Fruit fly (Drosophila melanogaster) whole organism, embryonic: ENCODE measurements around the gene ebi.

Experiments used
- Atf6 ChIP-seq: fragments of 200-800 bp; sonication (Bioruptor generic); IDR thresholded peaks from 2 replicates; pipeline ENCODE4 v1.3.6; 2022; ENCODE audit warnings: missing biosample characterization, missing genetic modification characterization
- Bdp1 ChIP-seq: fragments of 200-800 bp; sonication (Bioruptor generic); optimal IDR thresholded peaks from 3 replicates; lab custom pipeline; 2016; ENCODE audit warnings: missing biosample characterization, missing genetic modification characterization
- Blimp-1 ChIP-seq: fragments of 200-800 bp; sonication (Bioruptor generic); optimal IDR thresholded peaks from 3 replicates; lab custom pipeline; 2018; ENCODE audit warnings: missing biosample characterization, missing genetic modification characterization, mild to moderate bottlenecking, moderate library complexity, missing genetic modification reagents
- CG10431 ChIP-seq: fragments of 200-800 bp; sonication (Bioruptor generic); optimal IDR thresholded peaks from 3 replicates; lab custom pipeline; 2018; ENCODE audit warnings: missing biosample characterization, mild to moderate bottlenecking, missing genetic modification characterization
- CG11085 ChIP-seq: fragments of 200-800 bp; sonication (Bioruptor generic); IDR thresholded peaks from 2 replicates; pipeline ENCODE4 v1.3.6; 2022; ENCODE audit warnings: missing biosample characterization, missing genetic modification characterization
- CG12236 ChIP-seq: fragments of 200-800 bp; sonication (Bioruptor generic); optimal IDR thresholded peaks from 2 replicates; lab custom pipeline; 2016; ENCODE audit warnings: missing biosample characterization, missing genetic modification characterization
- CG1233 ChIP-seq: fragments of 200-800 bp; sonication (Bioruptor generic); optimal IDR thresholded peaks from 4 replicates; lab custom pipeline; 2018; ENCODE audit warnings: missing biosample characterization, mild to moderate bottlenecking, missing genetic modification characterization
- CG13296 ChIP-seq: fragments of 200-800 bp; sonication (Bioruptor generic); optimal IDR thresholded peaks from 3 replicates; lab custom pipeline; 2018; ENCODE audit warnings: missing biosample characterization, mild to moderate bottlenecking, missing genetic modification characterization
- CG14667 ChIP-seq: fragments of 200-800 bp; sonication (Bioruptor generic); IDR thresholded peaks from 2 replicates; pipeline ENCODE4 v1.3.6; 2022; ENCODE audit warnings: missing biosample characterization, missing genetic modification characterization
- CG1529 ChIP-seq: fragments of 200-800 bp; sonication (Bioruptor generic); optimal IDR thresholded peaks from 3 replicates; lab custom pipeline; 2018; ENCODE audit warnings: missing biosample characterization, missing genetic modification characterization
- CG1602 ChIP-seq: fragments of 200-800 bp; sonication (Bioruptor generic); optimal IDR thresholded peaks from 3 replicates; lab custom pipeline; 2016; ENCODE audit warnings: missing biosample characterization, missing genetic modification characterization
- CG1832 ChIP-seq: fragments of 200-800 bp; sonication (Bioruptor generic); optimal IDR thresholded peaks from 2 replicates; lab custom pipeline; 2017; ENCODE audit warnings: missing biosample characterization, mild to moderate bottlenecking, missing genetic modification characterization, inconsistent platforms
- CG18764 ChIP-seq: fragments of 200-800 bp; sonication (Bioruptor generic); optimal IDR thresholded peaks from 3 replicates; lab custom pipeline; 2016; ENCODE audit warnings: missing biosample characterization, missing genetic modification characterization
- CG2678 ChIP-seq: fragments of 200-800 bp; sonication (Bioruptor generic); optimal IDR thresholded peaks from 3 replicates; lab custom pipeline; 2019; ENCODE audit warnings: missing biosample characterization, mild to moderate bottlenecking, missing genetic modification characterization, moderate library complexity
- CG2875 ChIP-seq: fragments of 200-800 bp; sonication (Bioruptor generic); optimal IDR thresholded peaks from 2 replicates; lab custom pipeline; 2017; ENCODE audit warnings: missing biosample characterization, mild to moderate bottlenecking, missing genetic modification characterization, missing genetic modification reagents
- CG34224 ChIP-seq: fragments of 200-800 bp; sonication (Bioruptor generic); IDR thresholded peaks from 3 replicates; pipeline ENCODE4 v1.3.6; 2022; ENCODE audit warnings: missing biosample characterization, missing genetic modification characterization; ENCODE audit not compliant: partially characterized antibody
- CG7271 ChIP-seq: fragments of 200-800 bp; sonication (Bioruptor generic); optimal IDR thresholded peaks from 2 replicates; lab custom pipeline; 2018; ENCODE audit warnings: missing biosample characterization, mild to moderate bottlenecking, missing genetic modification characterization, moderate library complexity
- CG7556 ChIP-seq: fragments of 200-800 bp; sonication (Bioruptor generic); optimal IDR thresholded peaks from 2 replicates; lab custom pipeline; 2017; ENCODE audit warnings: missing biosample characterization, mild to moderate bottlenecking, missing genetic modification characterization
- Drgx ChIP-seq: fragments of 200-800 bp; sonication (Bioruptor generic); IDR thresholded peaks from 2 replicates; pipeline ENCODE4 v1.3.6; 2022; ENCODE audit warnings: missing biosample characterization, missing genetic modification characterization
- E2f2 ChIP-seq: fragments of 200-800 bp; sonication (Bioruptor generic); IDR thresholded peaks from 2 replicates; pipeline ENCODE4 v1.3.6; 2022; ENCODE audit warnings: missing biosample characterization, missing genetic modification characterization
- Eip74EF ChIP-seq, 2 experiments: fragments of 200-800 bp in 1 of 2; fragments of >200 bp in 1 of 2; sonication (Bioruptor generic) in 1 of 2; optimal IDR thresholded peaks; 2 replicates each; lab custom pipeline; 2017 to 2019; ENCODE audit warnings: missing biosample characterization in 2 of 2, missing genetic modification characterization in 2 of 2, mild to moderate bottlenecking in 1 of 2, moderate library complexity in 1 of 2
- Fer1 ChIP-seq: fragments of 200-800 bp; sonication (Bioruptor generic); optimal IDR thresholded peaks from 2 replicates; lab custom pipeline; 2017; ENCODE audit warnings: missing biosample characterization, mild to moderate bottlenecking, missing genetic modification characterization
- HLH54F ChIP-seq: fragments of 200-800 bp; sonication (Bioruptor generic); optimal IDR thresholded peaks from 3 replicates; lab custom pipeline; 2016; ENCODE audit warnings: missing biosample characterization, missing genetic modification characterization
- HmgZ ChIP-seq: fragments of 200-800 bp; sonication (Bioruptor generic); optimal IDR thresholded peaks from 2 replicates; lab custom pipeline; 2018; ENCODE audit warnings: missing biosample characterization, mild to moderate bottlenecking, missing genetic modification characterization
- Hr3 ChIP-seq: fragments of 200-800 bp; sonication (Bioruptor generic); optimal IDR thresholded peaks from 3 replicates; lab custom pipeline; 2016; ENCODE audit warnings: missing biosample characterization, missing genetic modification characterization
- Mes4 ChIP-seq: fragments of 200-800 bp; sonication (Bioruptor generic); optimal IDR thresholded peaks from 2 replicates; lab custom pipeline; 2016; ENCODE audit warnings: missing biosample characterization, missing genetic modification characterization
- Xrp1 ChIP-seq: fragments of 200-800 bp; sonication (Bioruptor generic); IDR thresholded peaks from 2 replicates; pipeline ENCODE4 v1.3.6; 2022; ENCODE audit warnings: missing biosample characterization, missing genetic modification characterization
- YL-1 ChIP-seq: fragments of 200-800 bp; sonication (Bioruptor generic); optimal IDR thresholded peaks from 3 replicates; lab custom pipeline; 2017; ENCODE audit warnings: missing biosample characterization, mild to moderate bottlenecking, missing genetic modification characterization
- ac ChIP-seq: fragments of 200-800 bp; sonication (Bioruptor generic); optimal IDR thresholded peaks from 3 replicates; lab custom pipeline; 2017; ENCODE audit warnings: missing biosample characterization, mild to moderate bottlenecking, missing genetic modification characterization
- ap ChIP-seq: fragments of 200-800 bp; sonication (Bioruptor generic); IDR thresholded peaks from 2 replicates; pipeline ENCODE4 v1.3.6; 2022; ENCODE audit warnings: missing biosample characterization, missing genetic modification characterization
- ato ChIP-seq: fragments of 200-800 bp; sonication (Bioruptor generic); IDR thresholded peaks from 2 replicates; pipeline ENCODE4 v1.3.6; 2022; ENCODE audit warnings: missing biosample characterization, missing genetic modification characterization; ENCODE audit not compliant: partially characterized antibody
- btn ChIP-seq: fragments of 200-800 bp; sonication (Bioruptor generic); optimal IDR thresholded peaks from 2 replicates; lab custom pipeline; 2016; ENCODE audit warnings: missing biosample characterization, missing genetic modification characterization
- crc ChIP-seq: fragments of 200-800 bp; sonication (Bioruptor generic); optimal IDR thresholded peaks from 2 replicates; lab custom pipeline; 2016; ENCODE audit warnings: missing biosample characterization, missing genetic modification characterization
- crp ChIP-seq, 2 experiments: fragments of 200-800 bp; sonication (Bioruptor generic); optimal IDR thresholded peaks; 2 replicates in 1 of 2; 3 replicates in 1 of 2; lab custom pipeline; 2017; ENCODE audit warnings: missing biosample characterization in 2 of 2, missing genetic modification characterization in 2 of 2, mild to moderate bottlenecking in 1 of 2, moderate library complexity in 1 of 2
- fd96Cb ChIP-seq: fragments of 200-800 bp; sonication (Bioruptor generic); optimal IDR thresholded peaks from 2 replicates; lab custom pipeline; 2018; ENCODE audit warnings: missing biosample characterization, mild to moderate bottlenecking, missing genetic modification characterization, moderate library complexity
- gem ChIP-seq: fragments of 200-800 bp; sonication (Bioruptor generic); optimal IDR thresholded peaks from 2 replicates; lab custom pipeline; 2019; ENCODE audit warnings: missing biosample characterization, mild to moderate bottlenecking, missing genetic modification characterization, moderate library complexity
- grn ChIP-seq: fragments of 200-800 bp; sonication (Bioruptor generic); optimal IDR thresholded peaks from 3 replicates; lab custom pipeline; 2017; ENCODE audit warnings: missing biosample characterization, missing genetic modification characterization
- gro ChIP-seq: fragments of 200-800 bp; sonication (Bioruptor generic); optimal IDR thresholded peaks from 2 replicates; lab custom pipeline; 2016; ENCODE audit warnings: missing biosample characterization, missing genetic modification characterization
- ind ChIP-seq: fragments of 200-800 bp; sonication (Bioruptor generic); optimal IDR thresholded peaks from 3 replicates; lab custom pipeline; 2016; ENCODE audit warnings: missing biosample characterization, missing genetic modification characterization
- oc ChIP-seq: fragments of 200-800 bp; sonication (Bioruptor generic); optimal IDR thresholded peaks from 2 replicates; lab custom pipeline; 2018; ENCODE audit warnings: missing biosample characterization, mild to moderate bottlenecking, missing genetic modification characterization, moderate library complexity
- peb ChIP-seq: fragments of 200-800 bp; sonication (Bioruptor generic); IDR thresholded peaks from 2 replicates; pipeline ENCODE4 v1.3.6; 2022; ENCODE audit warnings: missing biosample characterization, missing genetic modification characterization
- rib ChIP-seq: fragments of 200-800 bp; sonication (Bioruptor generic); IDR thresholded peaks from 2 replicates; pipeline ENCODE4 v1.3.6; 2022; ENCODE audit warnings: missing biosample characterization, missing genetic modification characterization
- ro ChIP-seq: fragments of 200-800 bp; sonication (Bioruptor generic); IDR thresholded peaks from 2 replicates; pipeline ENCODE4 v1.3.6; 2022; ENCODE audit warnings: missing biosample characterization, missing genetic modification characterization
- run ChIP-seq: fragments of 200-800 bp; sonication (Bioruptor generic); optimal IDR thresholded peaks from 3 replicates; lab custom pipeline; 2018; ENCODE audit warnings: missing biosample characterization, mild to moderate bottlenecking, missing genetic modification characterization
- seq ChIP-seq: fragments of 200-800 bp; sonication (Bioruptor generic); IDR thresholded peaks from 2 replicates; pipeline ENCODE4 v1.3.6; 2022; ENCODE audit warnings: missing biosample characterization, missing genetic modification characterization
- sima ChIP-seq: fragments of 200-800 bp; sonication (Bioruptor generic); optimal IDR thresholded peaks from 2 replicates; lab custom pipeline; 2016; ENCODE audit warnings: missing biosample characterization, missing genetic modification characterization
- tll ChIP-seq, 2 experiments: fragments of 200-800 bp in 1 of 2; fragments of >200 bp in 1 of 2; sonication (Bioruptor generic) in 1 of 2; optimal IDR thresholded peaks; 2 replicates each; lab custom pipeline; 2017 to 2019; ENCODE audit warnings: missing biosample characterization in 2 of 2, missing genetic modification characterization in 2 of 2, mild to moderate bottlenecking in 1 of 2, moderate library complexity in 1 of 2
- tx ChIP-seq: fragments of 200-800 bp; sonication (Bioruptor generic); optimal IDR thresholded peaks from 2 replicates; lab custom pipeline; 2016; ENCODE audit warnings: missing biosample characterization, missing genetic modification characterization
- z ChIP-seq: fragments of 200-800 bp; sonication (Bioruptor generic); IDR thresholded peaks from 3 replicates; pipeline ENCODE4 v1.3.6; 2022; ENCODE audit warnings: missing biosample characterization, missing genetic modification characterization
- zf30C ChIP-seq: fragments of 200-800 bp; sonication (Bioruptor generic); optimal IDR thresholded peaks from 3 replicates; lab custom pipeline; 2018; ENCODE audit warnings: missing biosample characterization, mild to moderate bottlenecking, missing genetic modification characterization

Gene ebi

dm6 chr2L:419620-420184 is 4.8 kb downstream of the ebi start, which contains the start of the genes CG13690 and RpLP1 (continued):
- TF ChIP-seq ac (GFP tag; lab: Kevin White, UChicago) (peak; percentile 51), CG2678 (tag; lab: Kevin White, UChicago) (peak; percentile 71), CG12236 (GFP tag; lab: Kevin White, UChicago) (peak; percentile 61), CG10431 (peak; percentile 81), oc (tag; lab: Kevin White, UChicago) (peak; percentile 0), E2f2 (peak; percentile 82), Drgx (GFP tag; lab: Robert Waterston, UW) (no peak), CG34224 (GFP tag; lab: Robert Waterston, UW) (no peak), btn (GFP tag; lab: Kevin White, UChicago) (no peak), CG1832 (GFP tag; lab: Kevin White, UChicago) (no peak), Blimp-1 (peak; percentile 41), Eip74EF (GFP tag; optimal IDR thresholded peaks at IDR 0.05; lab: Kevin White, UChicago) (peak in 1 of 2 experiments; percentile 76), seq (no peak), CG1602 (GFP tag; lab: Kevin White, UChicago) (peak; percentile 19), CG14667 (GFP tag; lab: Robert Waterston, UW) (no peak), gro (peak; percentile 62), Fer1 (GFP tag; lab: Kevin White, UChicago) (peak; percentile 89), rib (no peak; the same call in 1 of the 2 replicates), HmgZ (tag; lab: Kevin White, UChicago) (peak; percentile 52), fd96Cb (tag; lab: Kevin White, UChicago) (no peak), zf30C (GFP tag; lab: Kevin White, UChicago) (no peak), crp (GFP tag; optimal IDR thresholded peaks at IDR 0.05; lab: Kevin White, UChicago) (peak in 1 of 2 experiments; percentile 44), CG18764 (GFP tag; lab: Kevin White, UChicago) (peak; percentile 18), gem (peak; percentile 65), CG2875 (peak; percentile 81), Hr3 (peak; percentile 1), tx (no peak), CG7556 (GFP tag; lab: Kevin White, UChicago) (peak; percentile 62), peb (GFP tag; lab: Robert Waterston, UW) (no peak), sima (GFP tag; lab: Kevin White, UChicago) (no peak), crc (GFP tag; lab: Kevin White, UChicago) (peak; percentile 52), ap (peak; percentile 24; the same call in 1 of the 2 replicates), CG7271 (tag; lab: Kevin White, UChicago) (peak; percentile 91), ind (GFP tag; lab: Kevin White, UChicago) (peak; percentile 13), grn (peak; percentile 66), CG13296 (GFP tag; lab: Kevin White, UChicago) (peak; percentile 87), z (no peak), tll (GFP tag; optimal IDR thresholded peaks at IDR 0.05; lab: Kevin White, UChicago) (no peak), YL-1 (GFP tag; lab: Kevin White, UChicago) (peak; percentile 95), HLH54F (GFP tag; lab: Kevin White, UChicago) (peak; percentile 31), Bdp1 (GFP tag; lab: Kevin White, UChicago) (peak; percentile 50), Mes4 (GFP tag; lab: Kevin White, UChicago) (peak; percentile 89), Atf6 (GFP tag; lab: Robert Waterston, UW) (peak; percentile 72), ato (GFP tag; lab: Robert Waterston, UW) (0 out of 2 replicates have a peak, but pooled peaks have one; percentile 15), CG1529 (peak; percentile 74), Xrp1 (GFP tag; lab: Robert Waterston, UW) (0 out of 2 replicates have a peak, but pooled peaks have one; percentile 34), CG11085 (GFP tag; lab: Robert Waterston, UW) (peak; percentile 45; the same call in 1 of the 2 replicates), run (tag; lab: Kevin White, UChicago) (peak; percentile 65), ro (GFP tag; lab: Robert Waterston, UW) (no peak), CG1233 (peak; percentile 79)
